Fruit fly (Drosophila melanogaster) whole organism: ENCODE measurements around the gene CG3815.

Experiments used
- CG8478 ChIP-seq: fragments of >200 bp; optimal IDR thresholded peaks from 2 replicates; lab custom pipeline; 2018; ENCODE audit warnings: inconsistent platforms
- Dll ChIP-seq: fragments of >200 bp; optimal IDR thresholded peaks from 2 replicates; lab custom pipeline; 2017
- EcR ChIP-seq, 2 experiments: fragments of >200 bp; optimal IDR thresholded peaks; 2 replicates each; lab custom pipeline; 2017; ENCODE audit warnings: missing biosample characterization in 2 of 2, missing genetic modification characterization in 2 of 2, missing genetic modification reagents in 2 of 2
- pan ChIP-seq: fragments of >200 bp; optimal IDR thresholded peaks from 2 replicates; lab custom pipeline; 2017
- psq ChIP-seq: fragments of >200 bp; optimal IDR thresholded peaks from 2 replicates; lab custom pipeline; 2017
- usp ChIP-seq: fragments of >200 bp; optimal IDR thresholded peaks from 2 replicates; lab custom pipeline; 2017; ENCODE audit warnings: missing biosample characterization, missing genetic modification characterization, mixed read lengths

CG3815 gene

dm6 chrX:6295129-6295539, at the start of gene CG3815, which contains the start of gene CG15891:
CG3815 (plus strand) TSS chrX:6295389.
CG15891 (minus strand) TSS chrX:6295345.
- no peak for TF ChIP-seq CG8478 (lab: Kevin White, UChicago)
- TF ChIP-seq Dll (lab: Kevin White, UChicago), result no peak
- TF ChIP-seq EcR (GFP tag; optimal IDR thresholded peaks at IDR 0.05; lab: Kevin White, UChicago), result no peak
- TF ChIP-seq pan (lab: Kevin White, UChicago), result no peak
- no peak for TF ChIP-seq usp (GFP tag; lab: Kevin White, UChicago)
- TF ChIP-seq psq (lab: Kevin White, UChicago), result no peak

dm6 chrX:6252897-6253540, 42.2 kb upstream of the CG3815 start:
- TF ChIP-seq psq (lab: Kevin White, UChicago) (no peak), Dll (lab: Kevin White, UChicago) (no peak), usp (GFP tag; lab: Kevin White, UChicago) (no peak), CG8478 (lab: Kevin White, UChicago) (no peak), pan (lab: Kevin White, UChicago) (no peak), EcR (GFP tag; optimal IDR thresholded peaks at IDR 0.05; lab: Kevin White, UChicago) (no peak)

DNA sequence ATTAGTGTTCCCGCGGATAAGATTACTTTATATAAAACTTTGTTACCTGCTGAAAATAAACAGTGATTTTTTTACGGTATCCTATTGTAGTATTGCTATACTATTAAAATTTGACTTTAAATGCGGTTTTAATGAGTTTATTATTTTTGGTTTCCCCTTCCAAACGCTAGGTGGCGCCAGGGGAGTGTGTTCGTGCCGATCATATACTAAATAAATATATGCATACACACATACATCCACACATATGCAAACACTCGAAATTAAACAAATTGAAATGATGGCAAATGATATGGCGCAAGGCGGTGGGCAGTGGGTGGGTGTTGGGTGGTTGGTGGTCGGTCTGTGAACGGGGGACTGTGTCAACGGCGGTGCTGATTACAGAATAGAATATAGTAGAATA, 41.5 kb upstream of the CG3815 start:
- TF ChIP-seq pan (lab: Kevin White, UChicago), result no peak
- no peak for TF ChIP-seq EcR (GFP tag; optimal IDR thresholded peaks at IDR 0.05; lab: Kevin White, UChicago)
- TF ChIP-seq Dll (lab: Kevin White, UChicago), result no peak
- no peak for TF ChIP-seq usp (GFP tag; lab: Kevin White, UChicago)
- TF ChIP-seq psq (lab: Kevin White, UChicago), result no peak
- TF ChIP-seq CG8478 (lab: Kevin White, UChicago), result no peak

DNA sequence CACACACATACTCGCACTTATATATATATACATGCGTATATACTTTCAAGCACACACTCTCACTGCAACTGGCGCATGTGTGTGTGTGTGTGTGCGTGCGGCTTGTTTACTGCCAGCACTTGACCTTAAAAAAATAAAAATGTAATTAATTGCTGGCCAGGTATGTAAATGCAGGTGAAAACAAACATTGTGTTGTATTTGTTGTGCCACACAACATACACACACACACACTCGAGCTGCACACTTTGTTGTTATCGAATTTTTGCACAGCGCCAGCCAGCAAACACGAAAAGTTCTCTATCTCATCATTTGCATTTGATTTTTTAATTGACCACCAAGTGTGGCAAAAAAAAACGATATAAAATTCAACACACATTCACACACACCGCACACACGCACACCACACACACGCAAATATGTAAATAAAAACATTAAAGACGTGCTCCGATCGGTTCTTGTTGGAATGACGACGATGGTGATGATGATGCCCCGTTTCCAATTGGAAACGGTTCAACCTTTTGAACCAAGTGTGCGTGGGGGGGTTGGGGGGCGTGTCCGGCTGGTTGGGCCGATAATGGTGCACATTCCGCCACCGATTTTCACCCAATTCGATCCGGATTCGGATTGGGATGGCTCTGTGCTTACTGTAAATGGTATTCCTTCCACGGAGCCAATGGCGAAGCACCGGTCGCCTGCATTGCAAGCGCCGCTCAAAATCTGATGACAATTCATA, 40.4 kb upstream of the CG3815 start:
- TF ChIP-seq pan (lab: Kevin White, UChicago), result no peak
- no peak for TF ChIP-seq usp (GFP tag; lab: Kevin White, UChicago)
- no peak for TF ChIP-seq psq (lab: Kevin White, UChicago)
- TF ChIP-seq CG8478 (lab: Kevin White, UChicago), result no peak
- TF ChIP-seq Dll (lab: Kevin White, UChicago), result no peak
- TF ChIP-seq EcR (GFP tag; optimal IDR thresholded peaks at IDR 0.05; lab: Kevin White, UChicago), result no peak

DNA sequence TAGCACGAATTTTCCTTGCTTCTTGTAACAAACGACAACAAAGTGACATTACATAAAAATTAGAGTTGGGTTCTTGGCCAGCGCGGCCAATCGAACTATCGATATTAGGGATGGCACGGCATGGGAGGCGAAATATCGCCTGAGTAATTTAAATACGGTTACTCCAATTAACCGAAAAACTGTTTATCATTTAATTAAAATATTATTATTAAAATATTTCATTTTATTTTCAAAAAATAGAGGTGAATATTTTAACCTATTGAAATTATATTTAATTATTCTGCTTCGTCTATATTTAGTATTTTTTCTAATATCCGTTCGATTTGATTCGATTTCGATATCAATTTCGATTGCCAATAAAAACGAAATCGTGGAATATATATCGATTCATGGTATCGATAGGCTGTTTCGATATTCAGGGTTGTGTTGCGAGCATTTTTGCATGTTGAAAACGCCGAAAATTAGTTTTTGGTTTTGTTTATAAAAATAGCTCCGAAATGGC, 39.7 kb upstream of the CG3815 start, which contains the start of the genes Rbcn-3A and Spx:
Rbcn-3A (minus strand) TSS at position 74 of the 502 bp plus-strand sequence.
Spx (plus strand) TSS at position 409 of the 502 bp plus-strand sequence.
- TF ChIP-seq psq (lab: Kevin White, UChicago) (no peak), pan (lab: Kevin White, UChicago) (no peak), Dll (lab: Kevin White, UChicago) (no peak), CG8478 (lab: Kevin White, UChicago) (no peak), EcR (GFP tag; optimal IDR thresholded peaks at IDR 0.05; lab: Kevin White, UChicago) (no peak)

DNA sequence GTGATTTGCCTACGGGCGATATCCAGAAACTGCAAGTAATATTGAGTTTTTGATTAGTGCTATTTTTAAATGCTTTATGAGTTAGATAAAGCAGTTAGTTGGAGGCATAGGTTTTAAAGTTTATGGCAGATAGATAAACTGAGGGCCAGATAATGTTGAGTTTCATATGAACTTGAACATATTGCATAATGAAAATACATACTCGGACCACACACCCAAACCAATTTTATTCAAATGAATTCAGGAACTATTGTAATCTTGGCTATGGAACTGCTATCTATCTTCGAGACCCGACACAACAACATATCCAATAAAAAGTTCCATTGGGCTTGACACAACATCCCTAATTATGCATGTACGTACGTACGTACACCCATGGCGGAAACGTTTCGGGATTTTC, 35.5 kb upstream of the CG3815 start:
- TF ChIP-seq psq (lab: Kevin White, UChicago), result no peak
- TF ChIP-seq CG8478 (lab: Kevin White, UChicago), result no peak
- TF ChIP-seq EcR (GFP tag; optimal IDR thresholded peaks at IDR 0.05; lab: Kevin White, UChicago), result no peak
- TF ChIP-seq usp (GFP tag; lab: Kevin White, UChicago), result no peak
- TF ChIP-seq pan (lab: Kevin White, UChicago), result no peak
- no peak for TF ChIP-seq Dll (lab: Kevin White, UChicago)

dm6 chrX:6260900-6261299, 34.3 kb upstream of the CG3815 start, which contains the start of gene Josd:
Josd (plus strand) TSS chrX:6261169.
- TF ChIP-seq EcR (GFP tag; optimal IDR thresholded peaks at IDR 0.05; lab: Kevin White, UChicago), result no peak
- TF ChIP-seq psq (lab: Kevin White, UChicago), result no peak
- no peak for TF ChIP-seq usp (GFP tag; lab: Kevin White, UChicago)
- TF ChIP-seq Dll (lab: Kevin White, UChicago), result no peak

DNA sequence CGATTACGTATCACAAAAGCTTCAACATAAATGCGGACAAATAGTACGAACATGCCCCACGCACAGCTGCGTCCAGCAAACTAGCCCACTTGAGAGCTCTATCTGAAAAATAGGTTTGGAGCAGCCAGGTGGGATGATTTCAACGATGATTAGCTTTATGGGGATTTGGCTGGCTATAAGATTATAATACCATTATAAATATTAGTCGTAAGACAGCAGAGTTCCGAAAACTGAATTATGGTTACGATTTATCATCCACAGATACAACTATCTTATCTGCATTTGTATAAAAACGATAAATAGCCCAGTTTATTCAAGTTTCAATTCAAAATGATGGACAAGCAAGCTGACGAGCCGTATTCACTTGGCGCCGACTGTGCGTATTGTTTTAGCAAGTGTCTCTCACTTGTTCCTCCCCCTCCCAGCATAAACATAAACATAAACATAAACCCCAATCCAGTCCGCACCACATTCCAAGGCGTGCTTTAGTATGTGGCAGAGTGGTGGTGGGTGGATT, 31.5 kb upstream of the CG3815 start:
- TF ChIP-seq Dll (lab: Kevin White, UChicago) (no peak), EcR (GFP tag; optimal IDR thresholded peaks at IDR 0.05; lab: Kevin White, UChicago) (no peak), CG8478 (lab: Kevin White, UChicago) (no peak), psq (lab: Kevin White, UChicago) (no peak), pan (lab: Kevin White, UChicago) (no peak), usp (GFP tag; lab: Kevin White, UChicago) (no peak)

DNA sequence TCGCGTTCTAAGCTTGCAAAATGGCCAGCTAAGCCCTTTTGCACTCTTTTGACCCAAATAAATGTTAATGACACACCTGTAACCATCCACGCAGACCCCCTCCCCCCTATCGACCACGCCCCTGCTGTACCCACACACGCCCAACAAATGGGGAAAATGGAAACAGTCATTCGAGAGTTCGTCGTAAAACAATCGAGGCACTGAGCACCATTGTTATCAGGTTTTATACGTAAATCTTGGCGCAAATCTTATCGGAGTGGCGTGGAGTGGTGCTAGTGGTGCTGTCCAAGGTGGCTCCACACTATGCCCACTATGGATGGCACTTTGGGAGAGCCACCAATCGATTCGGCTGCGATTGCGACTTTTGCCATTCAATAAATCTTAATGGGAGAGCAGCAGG, 30.7 kb upstream of the CG3815 start:
- TF ChIP-seq EcR (GFP tag; optimal IDR thresholded peaks at IDR 0.05; lab: Kevin White, UChicago) (no peak), pan (lab: Kevin White, UChicago) (no peak), psq (lab: Kevin White, UChicago) (no peak), usp (GFP tag; lab: Kevin White, UChicago) (no peak), Dll (lab: Kevin White, UChicago) (no peak), CG8478 (lab: Kevin White, UChicago) (no peak)

DNA sequence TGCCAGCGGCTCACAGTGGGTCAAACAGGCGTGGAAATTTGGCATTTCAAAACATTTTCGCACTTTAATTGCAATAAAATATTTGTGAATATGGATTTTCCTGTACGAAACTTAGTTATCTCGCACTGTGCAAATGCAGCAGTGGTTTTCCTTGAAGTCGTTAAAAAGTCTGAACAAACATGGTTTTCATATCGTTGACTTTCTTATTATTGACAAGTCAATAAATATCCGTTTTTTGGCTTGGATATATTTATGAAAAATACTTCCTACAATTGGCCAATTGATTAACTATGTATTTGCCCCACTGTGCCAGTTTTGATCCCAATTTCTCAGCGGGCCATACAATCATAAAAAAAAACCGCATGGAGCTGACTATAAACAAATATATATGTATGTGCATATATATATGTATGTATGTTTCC, 29.7 kb upstream of the CG3815 start:
- no peak for TF ChIP-seq EcR (GFP tag; optimal IDR thresholded peaks at IDR 0.05; lab: Kevin White, UChicago)
- TF ChIP-seq CG8478 (lab: Kevin White, UChicago), result no peak
- TF ChIP-seq usp (GFP tag; lab: Kevin White, UChicago), result no peak
- TF ChIP-seq Dll (lab: Kevin White, UChicago), result no peak
- TF ChIP-seq pan (lab: Kevin White, UChicago), result no peak
- no peak for TF ChIP-seq psq (lab: Kevin White, UChicago)
